Worm (Caenorhabditis elegans) whole organism, mixed stage, embryonic: ENCODE results near the gene T15B7.15.

ENCODE experiments used
- bed-3 ChIP-seq: fragments of 200-800 bp; sonication (Bioruptor generic); optimal IDR thresholded peaks from 3 replicates; lab custom pipeline; 2018; ENCODE audit warnings: mild to moderate bottlenecking, missing genetic modification characterization, moderate library complexity, missing compliant biosample characterization
- blmp-1 ChIP-seq: fragments of 150-350 bp; optimal IDR thresholded peaks from 2 replicates; lab custom pipeline; 2014; ENCODE audit warnings: missing biosample characterization, missing genetic modification characterization
- ceh-39 ChIP-seq: fragments of 150-350 bp; optimal IDR thresholded peaks from 2 replicates; lab custom pipeline; 2014; ENCODE audit warnings: missing biosample characterization, missing genetic modification characterization
- ceh-43 ChIP-seq: fragments of 200-800 bp; sonication (Bioruptor generic); optimal IDR thresholded peaks from 2 replicates; lab custom pipeline; 2018; ENCODE audit warnings: mild to moderate bottlenecking, missing genetic modification characterization, moderate library complexity, missing compliant biosample characterization
- ces-1 ChIP-seq: fragments of 150-350 bp; optimal IDR thresholded peaks from 2 replicates; lab custom pipeline; 2014; ENCODE audit warnings: missing biosample characterization, missing genetic modification reagents, missing genetic modification characterization
- cnd-1 ChIP-seq: fragments of 200-800 bp; sonication (Bioruptor generic); optimal IDR thresholded peaks from 2 replicates; lab custom pipeline; 2018; ENCODE audit warnings: mild to moderate bottlenecking, missing genetic modification characterization, missing compliant biosample characterization
- drap-1 ChIP-seq: fragments of 200-800 bp; sonication (Bioruptor generic); optimal IDR thresholded peaks from 3 replicates; lab custom pipeline; 2018; ENCODE audit warnings: mild to moderate bottlenecking, missing genetic modification characterization, missing compliant biosample characterization
- elt-1 ChIP-seq: sonication (generic microtip); optimal IDR thresholded peaks from 2 replicates; lab custom pipeline; 2017; ENCODE audit warnings: missing genetic modification characterization, mild to moderate bottlenecking, missing compliant biosample characterization, antibody characterized with exemption, moderate library complexity, borderline replicate concordance; ENCODE audit not compliant: insufficient read depth
- elt-3 ChIP-seq: fragments of 150-350 bp; optimal IDR thresholded peaks from 2 replicates; lab custom pipeline; 2014; ENCODE audit warnings: missing biosample characterization, missing genetic modification characterization
- flh-1 ChIP-seq: fragments of 200-800 bp; sonication (Bioruptor generic); optimal IDR thresholded peaks from 2 replicates; lab custom pipeline; 2018; ENCODE audit warnings: mild to moderate bottlenecking, missing genetic modification characterization, moderate library complexity, missing compliant biosample characterization
- ham-2 ChIP-seq: fragments of 200-800 bp; sonication (Bioruptor generic); optimal IDR thresholded peaks from 2 replicates; lab custom pipeline; 2018; ENCODE audit warnings: mild to moderate bottlenecking, missing genetic modification characterization, missing compliant biosample characterization
- hlh-1 ChIP-seq: fragments of 150-350 bp; optimal IDR thresholded peaks from 2 replicates; lab custom pipeline; 2014; ENCODE audit warnings: missing biosample characterization, missing genetic modification reagents, missing genetic modification characterization
- lin-13 ChIP-seq: fragments of 150-350 bp; optimal IDR thresholded peaks from 2 replicates; lab custom pipeline; 2014; ENCODE audit warnings: missing biosample characterization, missing genetic modification characterization
- lsy-2 ChIP-seq: fragments of 150-350 bp; optimal IDR thresholded peaks from 2 replicates; lab custom pipeline; 2014; ENCODE audit warnings: missing biosample characterization, missing genetic modification characterization
- mab-5 ChIP-seq: fragments of 150-350 bp; optimal IDR thresholded peaks from 2 replicates; lab custom pipeline; 2014; ENCODE audit warnings: missing biosample characterization, missing genetic modification characterization
- mep-1 ChIP-seq: fragments of 150-350 bp; optimal IDR thresholded peaks from 2 replicates; lab custom pipeline; 2017; ENCODE audit warnings: missing biosample characterization, missing genetic modification reagents, missing genetic modification characterization, inconsistent platforms
- mls-2 ChIP-seq: sonication (generic microtip); optimal IDR thresholded peaks from 2 replicates; lab custom pipeline; 2016; ENCODE audit warnings: mild to moderate bottlenecking, missing genetic modification characterization, moderate library complexity, missing compliant biosample characterization
- nhr-12 ChIP-seq: fragments of 150-350 bp; optimal IDR thresholded peaks from 2 replicates; lab custom pipeline; 2014; ENCODE audit warnings: missing biosample characterization, missing genetic modification characterization
- nhr-2 ChIP-seq: fragments of 150-350 bp; optimal IDR thresholded peaks from 2 replicates; lab custom pipeline; 2014; ENCODE audit warnings: missing biosample characterization, missing genetic modification characterization
- nhr-237 ChIP-seq: fragments of 150-350 bp; optimal IDR thresholded peaks from 2 replicates; lab custom pipeline; 2014; ENCODE audit warnings: missing biosample characterization, missing genetic modification characterization
- nhr-28 ChIP-seq: fragments of 150-350 bp; optimal IDR thresholded peaks from 2 replicates; lab custom pipeline; 2014; ENCODE audit warnings: missing biosample characterization, missing genetic modification characterization
- pha-4 ChIP-seq: fragments of 150-350 bp; optimal IDR thresholded peaks from 2 replicates; lab custom pipeline; 2018; ENCODE audit warnings: missing biosample characterization, missing genetic modification reagents, missing genetic modification characterization
- sem-2 ChIP-seq: fragments of 200-800 bp; sonication (Bioruptor generic); optimal IDR thresholded peaks from 2 replicates; lab custom pipeline; 2018; ENCODE audit warnings: mild to moderate bottlenecking, missing genetic modification characterization, missing compliant biosample characterization
- snpc-4 ChIP-seq: fragments of 150-350 bp; optimal IDR thresholded peaks from 2 replicates; lab custom pipeline; 2014; ENCODE audit warnings: missing biosample characterization, missing genetic modification characterization
- sptf-1 ChIP-seq: sonication (generic microtip); optimal IDR thresholded peaks from 2 replicates; lab custom pipeline; 2017; ENCODE audit warnings: mild to moderate bottlenecking, missing genetic modification characterization, moderate library complexity, missing compliant biosample characterization
- tbx-8 ChIP-seq: fragments of 200-800 bp; sonication (Bioruptor generic); optimal IDR thresholded peaks from 2 replicates; lab custom pipeline; 2018; ENCODE audit warnings: mild to moderate bottlenecking, missing genetic modification characterization, moderate library complexity, missing compliant biosample characterization
- unc-120 ChIP-seq: sonication (generic microtip); optimal IDR thresholded peaks from 2 replicates; lab custom pipeline; 2017; ENCODE audit warnings: missing genetic modification characterization, missing compliant biosample characterization; ENCODE audit not compliant: poor library complexity, severe bottlenecking
- unc-39 ChIP-seq: fragments of 150-350 bp; optimal IDR thresholded peaks from 2 replicates; lab custom pipeline; 2014; ENCODE audit warnings: missing biosample characterization, missing genetic modification characterization
- unc-62 ChIP-seq: fragments of 150-350 bp; optimal IDR thresholded peaks from 2 replicates; lab custom pipeline; 2014; ENCODE audit warnings: missing biosample characterization, missing genetic modification reagents, missing genetic modification characterization
- ztf-11 ChIP-seq: fragments of 150-350 bp; optimal IDR thresholded peaks from 2 replicates; lab custom pipeline; 2014; ENCODE audit warnings: missing biosample characterization, missing genetic modification characterization

T15B7.15 gene

DNA sequence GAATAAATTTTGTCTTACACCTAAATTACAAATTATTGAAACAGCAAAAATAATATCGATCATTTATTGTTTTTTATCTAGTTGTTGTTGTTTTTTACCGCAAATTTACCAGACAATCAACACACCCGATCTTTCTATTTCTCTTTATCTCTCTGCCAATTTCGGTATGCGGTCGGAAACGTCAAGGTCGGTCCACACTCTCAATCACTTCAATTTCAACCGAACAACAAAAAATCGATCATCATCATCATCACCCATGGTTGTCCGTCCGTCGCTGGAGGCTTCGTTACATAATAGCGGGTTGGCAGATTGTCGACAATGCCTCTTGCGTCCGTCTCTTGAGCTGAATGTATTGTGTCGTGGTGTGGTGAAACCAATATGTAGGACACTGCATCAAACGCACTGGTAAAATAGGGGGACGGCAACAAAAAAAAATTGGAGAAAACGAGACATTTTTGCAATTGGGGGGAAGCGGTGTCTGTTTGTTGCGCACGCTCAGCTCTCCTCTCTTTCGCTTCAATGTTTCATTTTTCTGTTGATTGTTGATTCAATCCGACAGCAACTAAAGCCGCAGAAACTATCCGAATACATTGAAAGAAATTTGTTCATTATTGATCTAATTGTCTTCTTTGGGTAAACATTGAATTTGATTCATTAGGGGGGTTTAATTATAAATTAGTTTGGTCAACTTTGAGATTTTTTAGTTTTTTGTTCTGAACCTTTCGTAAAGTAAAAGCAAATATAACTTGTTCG is 38.5 kb upstream of the T15B7.15 start:
- TF ChIP-seq nhr-2 (tag; lab: Kevin White, UChicago): no peak
- TF ChIP-seq lin-13 (tag; lab: Kevin White, UChicago): no peak
- no peak for TF ChIP-seq ztf-11 (tag; lab: Kevin White, UChicago)
- TF ChIP-seq snpc-4 (tag; lab: Kevin White, UChicago): no peak
- peak; percentile 16 for TF ChIP-seq ces-1 (GFP tag; lab: Kevin White, UChicago)
- TF ChIP-seq pha-4 (tag; lab: Kevin White, UChicago): peak; percentile 0
- TF ChIP-seq elt-1: peak; percentile 75
- TF ChIP-seq ham-2 (GFP tag; lab: Kevin White, UChicago): peak; percentile 59
- no peak for TF ChIP-seq flh-1 (GFP tag; lab: Kevin White, UChicago)

DNA sequence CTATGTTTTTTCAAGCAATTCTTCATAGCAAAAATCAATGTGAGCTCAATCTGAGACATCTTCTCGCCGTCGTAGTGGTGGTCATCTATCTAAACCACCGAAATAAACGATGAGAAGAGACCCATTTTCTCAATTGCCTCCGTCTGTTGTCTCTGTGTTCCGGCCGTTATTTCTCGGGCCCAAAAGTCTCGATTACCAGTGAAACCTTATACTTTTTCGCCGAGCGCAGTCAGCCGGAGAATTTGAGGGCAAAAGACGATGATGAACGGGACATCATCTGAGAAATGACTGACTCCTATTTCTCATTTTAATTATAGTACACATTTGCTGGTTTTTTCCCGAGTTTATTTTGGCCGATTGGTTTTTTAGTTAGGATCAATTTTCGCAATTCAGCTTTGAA is 37.3 kb upstream of the T15B7.15 start:
- TF ChIP-seq nhr-28: no peak
- TF ChIP-seq flh-1 (GFP tag; lab: Kevin White, UChicago): no peak
- no peak for TF ChIP-seq unc-62 (GFP tag; lab: Kevin White, UChicago)
- no peak for TF ChIP-seq nhr-237
- no peak for TF ChIP-seq lin-13 (tag; lab: Kevin White, UChicago)
- TF ChIP-seq blmp-1 (tag; lab: Kevin White, UChicago): no peak

DNA sequence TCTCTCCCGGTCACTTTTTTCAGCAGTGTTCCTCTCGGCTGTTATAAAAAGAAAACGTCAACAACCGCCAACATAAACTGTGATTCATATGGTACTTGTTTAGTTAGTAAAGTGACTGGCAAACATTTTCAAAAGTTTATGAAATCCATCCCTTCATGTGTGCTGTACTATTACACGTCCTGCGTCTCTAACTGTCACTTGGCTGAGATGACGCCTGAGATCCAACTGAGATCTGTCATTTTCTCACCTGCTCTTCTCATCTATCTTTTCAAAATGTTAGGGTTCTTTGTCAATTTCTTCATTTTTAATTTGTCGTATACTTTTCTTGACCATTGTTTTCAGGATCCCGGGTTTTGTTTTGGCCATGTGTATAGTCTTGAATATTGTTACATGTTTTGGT is 36.3 kb upstream of the T15B7.15 start:
- TF ChIP-seq sem-2 (no peak), unc-62 (GFP tag; lab: Kevin White, UChicago) (peak; percentile 69), cnd-1 (tag; lab: Kevin White, UChicago) (no peak), blmp-1 (tag; lab: Kevin White, UChicago) (no peak), hlh-1 (tag; lab: Kevin White, UChicago) (peak; percentile 65), nhr-28 (no peak), ztf-11 (tag; lab: Kevin White, UChicago) (no peak), ceh-39 (tag; lab: Kevin White, UChicago) (no peak)

DNA sequence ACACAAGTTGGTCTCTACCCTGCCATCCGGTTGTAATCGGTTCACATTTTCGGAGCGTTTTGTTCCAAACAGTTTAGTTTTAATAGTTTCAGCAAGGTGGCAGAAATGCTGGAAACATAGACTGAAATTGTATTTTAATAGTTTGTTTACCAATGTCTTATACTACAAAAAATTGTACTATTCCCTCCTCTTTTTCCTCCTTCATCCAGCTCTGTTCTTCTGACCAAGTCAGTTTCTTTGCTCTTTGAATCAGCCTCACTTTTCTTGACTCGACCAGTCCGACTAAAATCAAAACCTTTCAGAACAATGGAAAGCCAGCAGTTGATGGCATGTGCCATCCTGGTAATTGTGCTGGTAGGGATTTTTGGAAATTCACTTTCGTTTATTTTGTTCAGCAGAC is 31.5 kb upstream of the T15B7.15 start, which contains the start of gene frpr-18:
frpr-18 (plus strand) TSS at position 301 of the 400 bp plus-strand sequence.
- TF ChIP-seq elt-3 (tag; lab: Kevin White, UChicago) (no peak), unc-39 (tag; lab: Kevin White, UChicago) (no peak), ces-1 (GFP tag; lab: Kevin White, UChicago) (no peak), nhr-237 (no peak), lsy-2 (tag; lab: Kevin White, UChicago) (no peak), nhr-12 (tag; lab: Kevin White, UChicago) (no peak), tbx-8 (GFP tag; lab: Kevin White, UChicago) (no peak), snpc-4 (tag; lab: Kevin White, UChicago) (no peak), drap-1 (no peak), mep-1 (tag; lab: Kevin White, UChicago) (no peak), unc-120 (no peak), bed-3 (GFP tag; lab: Kevin White, UChicago) (no peak), mab-5 (tag; lab: Kevin White, UChicago) (no peak), sem-2 (no peak), ham-2 (GFP tag; lab: Kevin White, UChicago) (no peak), ceh-43 (GFP tag; lab: Kevin White, UChicago) (no peak), unc-62 (GFP tag; lab: Kevin White, UChicago) (no peak), nhr-2 (tag; lab: Kevin White, UChicago) (no peak)

DNA sequence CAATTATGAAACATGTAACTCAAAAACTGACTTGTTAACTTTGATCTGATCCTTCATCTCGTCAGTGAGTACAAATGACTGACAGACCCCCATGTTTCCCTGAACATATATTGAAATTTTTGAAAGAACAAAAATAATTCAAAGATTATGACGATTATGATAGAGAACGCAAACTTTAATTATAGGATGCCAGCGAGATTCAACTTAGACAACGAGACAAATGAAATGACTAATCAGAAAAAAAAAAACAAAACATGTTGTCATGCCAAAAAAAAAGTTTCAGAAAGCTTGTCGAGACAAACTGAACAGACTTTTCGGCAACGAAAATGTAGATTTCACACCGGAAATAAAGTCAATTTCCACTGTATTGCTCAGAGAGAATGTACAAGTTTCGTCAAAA is 16.2 kb upstream of the T15B7.15 start, which contains the start of gene gpa-10:
gpa-10 (minus strand) TSS at position 101 of the 400 bp plus-strand sequence.
- no peak for TF ChIP-seq nhr-12 (tag; lab: Kevin White, UChicago)
- no peak for TF ChIP-seq ham-2 (GFP tag; lab: Kevin White, UChicago)
- TF ChIP-seq nhr-28: no peak
- no peak for TF ChIP-seq unc-120

DNA sequence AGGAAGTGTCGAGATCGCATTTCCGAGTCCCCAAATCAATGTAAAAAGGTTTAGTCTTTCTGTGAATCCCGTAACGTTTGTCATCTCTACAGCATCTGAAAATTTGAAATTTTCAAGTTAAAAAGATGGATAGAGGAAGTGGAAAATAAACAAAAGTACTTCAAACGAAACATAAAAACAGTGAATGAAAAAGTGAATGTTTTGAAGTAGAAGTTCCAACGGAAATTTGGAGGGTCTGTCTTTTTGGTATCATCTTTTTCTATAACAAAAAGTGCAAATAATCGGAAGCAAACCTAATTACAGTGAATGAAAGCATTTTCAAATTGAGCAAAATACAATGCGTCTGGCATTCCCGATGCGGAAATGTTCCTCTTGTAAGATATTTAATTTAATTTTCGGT is 8.0 kb upstream of the T15B7.15 start, which contains the start of gene lgc-54:
lgc-54 (minus strand) TSS at position 101 of the 400 bp plus-strand sequence.
- TF ChIP-seq mls-2 (tag; lab: Kevin White, UChicago): no peak
- TF ChIP-seq sptf-1: no peak
- TF ChIP-seq ztf-11 (tag; lab: Kevin White, UChicago): no peak
- no peak for TF ChIP-seq snpc-4 (tag; lab: Kevin White, UChicago)
- no peak for TF ChIP-seq unc-120
- no peak for TF ChIP-seq pha-4 (tag; lab: Kevin White, UChicago)
- TF ChIP-seq unc-39 (tag; lab: Kevin White, UChicago): no peak
- no peak for TF ChIP-seq ceh-43 (GFP tag; lab: Kevin White, UChicago)
- TF ChIP-seq mep-1 (tag; lab: Kevin White, UChicago): no peak
